Fruit fly (Drosophila melanogaster) whole organism, embryonic: ENCODE results near the gene mfas.
A peak's percentile ranks its signal among the peaks of the same experiment; 100 is the strongest.

ENCODE experiments used
- Antp ChIP-seq: fragments of 200-800 bp; sonication (Bioruptor generic); optimal IDR thresholded peaks from 3 replicates; lab custom pipeline; 2016; ENCODE audit warnings: missing biosample characterization, missing genetic modification characterization
- B-H1 ChIP-seq: fragments of 200-800 bp; sonication (Bioruptor generic); IDR thresholded peaks from 3 replicates; pipeline ENCODE4 v1.3.6; 2022; ENCODE audit warnings: missing biosample characterization, missing genetic modification characterization
- Blimp-1 ChIP-seq: fragments of 200-800 bp; sonication (Bioruptor generic); optimal IDR thresholded peaks from 3 replicates; lab custom pipeline; 2018; ENCODE audit warnings: missing biosample characterization, missing genetic modification characterization, mild to moderate bottlenecking, moderate library complexity, missing genetic modification reagents
- CG11093 ChIP-seq: fragments of 200-800 bp; sonication (Bioruptor generic); IDR thresholded peaks from 3 replicates; pipeline ENCODE4 v1.3.6; 2022; ENCODE audit warnings: missing biosample characterization, missing genetic modification characterization
- CG12236 ChIP-seq: fragments of 200-800 bp; sonication (Bioruptor generic); optimal IDR thresholded peaks from 2 replicates; lab custom pipeline; 2016; ENCODE audit warnings: missing biosample characterization, missing genetic modification characterization
- CG15479 ChIP-seq: fragments of 200-800 bp; sonication (Bioruptor generic); optimal IDR thresholded peaks from 3 replicates; lab custom pipeline; 2019; ENCODE audit warnings: missing biosample characterization, mild to moderate bottlenecking, missing genetic modification characterization, moderate library complexity
- CG18619 ChIP-seq: fragments of 200-800 bp; sonication (Bioruptor generic); optimal IDR thresholded peaks from 3 replicates; lab custom pipeline; 2017; ENCODE audit warnings: missing biosample characterization, mild to moderate bottlenecking, missing genetic modification characterization
- CG18764 ChIP-seq: fragments of 200-800 bp; sonication (Bioruptor generic); optimal IDR thresholded peaks from 3 replicates; lab custom pipeline; 2016; ENCODE audit warnings: missing biosample characterization, missing genetic modification characterization
- CG2199 ChIP-seq: fragments of 200-800 bp; sonication (Bioruptor generic); IDR thresholded peaks from 3 replicates; pipeline ENCODE4 v1.3.6; 2022; ENCODE audit warnings: missing biosample characterization, missing genetic modification characterization
- CG2712 ChIP-seq: fragments of 200-800 bp; optimal IDR thresholded peaks from 3 replicates; lab custom pipeline; 2019; ENCODE audit warnings: missing biosample characterization, mild to moderate bottlenecking, missing genetic modification characterization, moderate library complexity
- CG30020 ChIP-seq: fragments of 200-800 bp; optimal IDR thresholded peaks from 2 replicates; lab custom pipeline; 2019; ENCODE audit warnings: missing biosample characterization, mild to moderate bottlenecking, missing genetic modification characterization, moderate library complexity
- CG31388 ChIP-seq: fragments of 200-800 bp; sonication (Bioruptor generic); optimal IDR thresholded peaks from 2 replicates; lab custom pipeline; 2016; ENCODE audit warnings: missing biosample characterization, missing genetic modification characterization
- CG32767 ChIP-seq: fragments of 200-800 bp; sonication (Bioruptor generic); IDR thresholded peaks from 2 replicates; pipeline ENCODE4 v1.3.6; 2022; ENCODE audit warnings: missing biosample characterization, missing genetic modification characterization
- CG42726 ChIP-seq: fragments of 200-800 bp; sonication (Bioruptor generic); IDR thresholded peaks from 2 replicates; pipeline ENCODE4 v1.3.6; 2022; ENCODE audit warnings: missing biosample characterization, missing genetic modification characterization; ENCODE audit not compliant: partially characterized antibody
- CG4282 ChIP-seq: fragments of 200-800 bp; sonication (Bioruptor generic); optimal IDR thresholded peaks from 2 replicates; lab custom pipeline; 2016; ENCODE audit warnings: missing biosample characterization, missing genetic modification characterization
- CG4404 ChIP-seq: fragments of 200-800 bp; sonication (Bioruptor generic); IDR thresholded peaks from 2 replicates; pipeline ENCODE4 v1.3.6; 2022; ENCODE audit warnings: missing biosample characterization, missing genetic modification characterization
- CG4707 ChIP-seq: fragments of 200-800 bp; sonication (Bioruptor generic); optimal IDR thresholded peaks from 2 replicates; lab custom pipeline; 2018; ENCODE audit warnings: missing biosample characterization, mild to moderate bottlenecking, missing genetic modification characterization, moderate library complexity
- CG4730 ChIP-seq: fragments of 200-800 bp; sonication (Bioruptor generic); IDR thresholded peaks from 2 replicates; pipeline ENCODE4 v1.3.6; 2022; ENCODE audit warnings: missing biosample characterization, missing genetic modification characterization
- CG4820 ChIP-seq: fragments of 200-800 bp; sonication (Bioruptor generic); optimal IDR thresholded peaks from 3 replicates; lab custom pipeline; 2016; ENCODE audit warnings: missing biosample characterization, missing genetic modification characterization
- CG6791 ChIP-seq: fragments of 200-800 bp; sonication (Bioruptor generic); IDR thresholded peaks from 3 replicates; pipeline ENCODE4 v1.3.6; 2022; ENCODE audit warnings: missing biosample characterization, missing genetic modification characterization; ENCODE audit not compliant: partially characterized antibody
- CG7556 ChIP-seq: fragments of 200-800 bp; sonication (Bioruptor generic); optimal IDR thresholded peaks from 2 replicates; lab custom pipeline; 2017; ENCODE audit warnings: missing biosample characterization, mild to moderate bottlenecking, missing genetic modification characterization
- CG9817 ChIP-seq: fragments of 200-800 bp; sonication (Bioruptor generic); optimal IDR thresholded peaks from 2 replicates; lab custom pipeline; 2018; ENCODE audit warnings: missing biosample characterization, mild to moderate bottlenecking, missing genetic modification characterization, moderate library complexity
- CkIIα-i1 ChIP-seq: fragments of 200-800 bp; sonication (Bioruptor generic); IDR thresholded peaks from 2 replicates; pipeline ENCODE4 v1.3.6; 2022; ENCODE audit warnings: missing biosample characterization, missing genetic modification characterization
- CoRest ChIP-seq: fragments of 200-800 bp; sonication (Bioruptor generic); optimal IDR thresholded peaks from 3 replicates; lab custom pipeline; 2018; ENCODE audit warnings: missing biosample characterization, mild to moderate bottlenecking, missing genetic modification characterization, moderate library complexity
- D19A ChIP-seq: fragments of 200-800 bp; optimal IDR thresholded peaks from 3 replicates; lab custom pipeline; 2019; ENCODE audit warnings: missing biosample characterization, mild to moderate bottlenecking, missing genetic modification characterization, moderate library complexity
- Dp ChIP-seq: fragments of 200-800 bp; sonication (Bioruptor generic); optimal IDR thresholded peaks from 2 replicates; lab custom pipeline; 2018; ENCODE audit warnings: missing biosample characterization, mild to moderate bottlenecking, missing genetic modification characterization, moderate library complexity
- MESR4 ChIP-seq: fragments of 200-800 bp; sonication (Bioruptor generic); optimal IDR thresholded peaks from 2 replicates; lab custom pipeline; 2018; ENCODE audit warnings: missing biosample characterization, mild to moderate bottlenecking, missing genetic modification characterization, moderate library complexity
- Mad ChIP-seq: fragments of 200-800 bp; sonication (Bioruptor generic); optimal IDR thresholded peaks from 2 replicates; lab custom pipeline; 2016; ENCODE audit warnings: missing biosample characterization, missing genetic modification characterization
- NFAT ChIP-seq: fragments of 200-800 bp; sonication (Bioruptor generic); IDR thresholded peaks from 2 replicates; pipeline ENCODE4 v1.3.6; 2022; ENCODE audit warnings: missing biosample characterization, missing genetic modification characterization
- Nf-YA ChIP-seq: fragments of 200-800 bp; sonication (Bioruptor generic); IDR thresholded peaks from 2 replicates; pipeline ENCODE4 v1.3.6; 2022; ENCODE audit warnings: missing biosample characterization, missing genetic modification characterization
- Optix ChIP-seq: fragments of 200-800 bp; sonication (Bioruptor generic); IDR thresholded peaks from 3 replicates; pipeline ENCODE4 v1.3.6; 2022; ENCODE audit warnings: missing biosample characterization, missing genetic modification characterization
- Ptx1 ChIP-seq: fragments of 200-800 bp; sonication (Bioruptor generic); IDR thresholded peaks from 2 replicates; pipeline ENCODE4 v1.3.6; 2022; ENCODE audit warnings: missing biosample characterization, missing genetic modification characterization
- Rfx ChIP-seq: fragments of 200-800 bp; sonication (Bioruptor generic); IDR thresholded peaks from 2 replicates; pipeline ENCODE4 v1.3.6; 2022; ENCODE audit warnings: missing biosample characterization, missing genetic modification characterization
- Ssrp ChIP-seq: fragments of 200-800 bp; sonication (Bioruptor generic); optimal IDR thresholded peaks from 2 replicates; lab custom pipeline; 2018; ENCODE audit warnings: missing biosample characterization, mild to moderate bottlenecking, missing genetic modification characterization, moderate library complexity
- Taf1 ChIP-seq: fragments of 200-800 bp; sonication (Bioruptor generic); IDR thresholded peaks from 2 replicates; pipeline ENCODE4 v1.3.6; 2022; ENCODE audit warnings: missing biosample characterization, missing genetic modification characterization
- Tbp ChIP-seq: fragments of >200 bp; optimal IDR thresholded peaks from 2 replicates; lab custom pipeline; 2018; ENCODE audit warnings: missing biosample characterization, missing genetic modification characterization
- ac ChIP-seq: fragments of 200-800 bp; sonication (Bioruptor generic); optimal IDR thresholded peaks from 3 replicates; lab custom pipeline; 2017; ENCODE audit warnings: missing biosample characterization, mild to moderate bottlenecking, missing genetic modification characterization
- ap ChIP-seq: fragments of 200-800 bp; sonication (Bioruptor generic); IDR thresholded peaks from 2 replicates; pipeline ENCODE4 v1.3.6; 2022; ENCODE audit warnings: missing biosample characterization, missing genetic modification characterization
- bbx ChIP-seq: fragments of 200-800 bp; sonication (Bioruptor generic); IDR thresholded peaks from 2 replicates; pipeline ENCODE4 v1.3.6; 2022; ENCODE audit warnings: missing biosample characterization, missing genetic modification characterization; ENCODE audit not compliant: partially characterized antibody
- bsh ChIP-seq, 2 experiments: fragments of 200-800 bp; sonication (Bioruptor generic); optimal IDR thresholded peaks; 2 replicates each; lab custom pipeline; 2017 to 2018; ENCODE audit warnings: mild to moderate bottlenecking in 2 of 2, missing biosample characterization in 2 of 2, missing genetic modification characterization in 2 of 2, moderate library complexity in 1 of 2
- chm ChIP-seq: fragments of 200-800 bp; sonication (Bioruptor generic); IDR thresholded peaks from 2 replicates; pipeline ENCODE4 v1.3.6; 2022; ENCODE audit warnings: missing biosample characterization, missing genetic modification characterization
- dati ChIP-seq: fragments of 200-800 bp; sonication (Bioruptor generic); IDR thresholded peaks from 2 replicates; pipeline ENCODE4 v1.3.6; 2022; ENCODE audit warnings: missing biosample characterization, missing genetic modification characterization
- ems ChIP-seq: fragments of 200-800 bp; sonication (Bioruptor generic); optimal IDR thresholded peaks from 3 replicates; lab custom pipeline; 2016; ENCODE audit warnings: missing biosample characterization, missing genetic modification characterization
- en ChIP-seq: fragments of 200-800 bp; sonication (Bioruptor generic); optimal IDR thresholded peaks from 2 replicates; lab custom pipeline; 2016; ENCODE audit warnings: missing biosample characterization, missing genetic modification characterization
- gcm2 ChIP-seq: fragments of 200-800 bp; sonication (Bioruptor generic); optimal IDR thresholded peaks from 2 replicates; lab custom pipeline; 2016; ENCODE audit warnings: missing biosample characterization, missing genetic modification characterization
- gro ChIP-seq: fragments of 200-800 bp; sonication (Bioruptor generic); optimal IDR thresholded peaks from 2 replicates; lab custom pipeline; 2016; ENCODE audit warnings: missing biosample characterization, missing genetic modification characterization
- kni ChIP-seq: fragments of 200-800 bp; sonication (Bioruptor generic); optimal IDR thresholded peaks from 3 replicates; lab custom pipeline; 2017; ENCODE audit warnings: mild to moderate bottlenecking, missing biosample characterization, missing genetic modification reagents, missing genetic modification characterization
- otp ChIP-seq: fragments of 200-800 bp; sonication (Bioruptor generic); IDR thresholded peaks from 3 replicates; pipeline ENCODE4, ENCODE4 v1.3.6; 2022; ENCODE audit warnings: missing biosample characterization, missing genetic modification characterization
- pho ChIP-seq: fragments of 200-800 bp; sonication (Bioruptor generic); optimal IDR thresholded peaks from 2 replicates; lab custom pipeline; 2016; ENCODE audit warnings: missing biosample characterization, missing genetic modification characterization
- tgo ChIP-seq: fragments of 200-800 bp; sonication (Bioruptor generic); IDR thresholded peaks from 3 replicates; pipeline ENCODE4 v1.3.6; 2022; ENCODE audit warnings: missing biosample characterization, missing genetic modification characterization
- vnd ChIP-seq: fragments of 200-800 bp; sonication (Bioruptor generic); IDR thresholded peaks from 3 replicates; pipeline ENCODE4 v1.3.6; 2022; ENCODE audit warnings: missing biosample characterization, missing genetic modification characterization; ENCODE audit not compliant: partially characterized antibody
- wek ChIP-seq: fragments of 200-800 bp; sonication (Bioruptor generic); optimal IDR thresholded peaks from 3 replicates; lab custom pipeline; 2018; ENCODE audit warnings: missing biosample characterization, mild to moderate bottlenecking, missing genetic modification characterization, moderate library complexity

mfas gene

DNA sequence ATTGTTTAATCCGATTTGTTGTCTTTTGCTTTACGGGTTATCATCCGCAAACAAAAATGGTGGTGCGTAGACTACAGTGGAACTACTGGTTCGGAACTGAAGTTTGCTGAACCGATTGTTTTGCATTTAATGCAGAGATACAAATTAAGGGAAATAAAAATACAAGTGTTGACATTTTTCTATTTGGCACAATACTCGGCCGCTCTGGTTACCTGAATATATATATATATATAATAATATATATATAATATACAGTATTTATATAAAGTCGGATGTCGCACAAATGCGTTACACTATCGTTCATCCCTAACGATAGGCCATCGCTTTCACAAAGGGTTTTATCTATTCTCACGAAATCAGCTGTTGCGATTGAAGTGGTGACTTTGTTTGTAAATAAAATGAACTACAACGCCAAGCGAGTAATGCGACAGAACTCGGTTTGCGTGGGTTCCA is 23.7 kb upstream of the mfas start, which contains the start of the genes DCAF12 and Spt3 (continued):
- TF ChIP-seq CG4730 (GFP tag; lab: Robert Waterston, UW) (peak; percentile 32; the same call in 1 of the 2 replicates), CG18764 (GFP tag; lab: Kevin White, UChicago) (peak; percentile 29), CG2199 (no peak), tgo (GFP tag; lab: Robert Waterston, UW) (peak; percentile 61; the same call in 2 of the 3 replicates), Tbp (GFP tag; lab: Kevin White, UChicago) (no peak), CG4282 (GFP tag; lab: Kevin White, UChicago) (no peak), chm (GFP tag; lab: Robert Waterston, UW) (no peak), CG9817 (tag; lab: Kevin White, UChicago) (peak; percentile 76), Mad (GFP tag; lab: Kevin White, UChicago) (no peak), NFAT (GFP tag; lab: Robert Waterston, UW) (no peak), wek (GFP tag; lab: Kevin White, UChicago) (no peak), CoRest (peak; percentile 76), CG11093 (GFP tag; lab: Robert Waterston, UW) (no peak; the same call in 2 of the 3 replicates), CG4820 (GFP tag; lab: Kevin White, UChicago) (no peak), CG32767 (no peak), en (GFP tag; lab: Kevin White, UChicago) (no peak), Taf1 (GFP tag; lab: Robert Waterston, UW) (no peak), D19A (peak; percentile 55), pho (no peak), CG30020 (tag; lab: Kevin White, UChicago) (peak; percentile 69), CG31388 (GFP tag; lab: Kevin White, UChicago) (no peak), CG4404 (GFP tag; lab: Robert Waterston, UW) (peak; percentile 58; the same call in 1 of the 2 replicates), Antp (GFP tag; lab: Kevin White, UChicago) (no peak), CG2712 (tag; lab: Kevin White, UChicago) (peak; percentile 81), Dp (GFP tag; lab: Kevin White, UChicago) (no peak), kni (GFP tag; lab: Kevin White, UChicago) (no peak), bsh (GFP tag; optimal IDR thresholded peaks at IDR 0.05; lab: Kevin White, UChicago) (no peak), CG15479 (no peak), B-H1 (GFP tag; lab: Robert Waterston, UW) (no peak; the same call in 2 of the 3 replicates), MESR4 (GFP tag; lab: Kevin White, UChicago) (no peak), CG12236 (GFP tag; lab: Kevin White, UChicago) (no peak), CG6791 (GFP tag; lab: Robert Waterston, UW) (peak; percentile 81), gro (no peak), CkIIα-i1 (GFP tag; lab: Robert Waterston, UW) (no peak), CG4707 (no peak), CG18619 (GFP tag; lab: Kevin White, UChicago) (no peak), otp (GFP tag; lab: Robert Waterston, UW) (no peak), Nf-YA (GFP tag; lab: Robert Waterston, UW) (no peak), Optix (GFP tag; lab: Robert Waterston, UW) (no peak), ems (GFP tag; lab: Kevin White, UChicago) (peak; percentile 78), Rfx (GFP tag; lab: Robert Waterston, UW) (peak; percentile 77), ac (no peak), dati (GFP tag; lab: Robert Waterston, UW) (no peak), Blimp-1 (peak; percentile 48), ap (GFP tag; lab: Robert Waterston, UW) (no peak), Ssrp (tag; lab: Kevin White, UChicago) (peak; percentile 44), bbx (GFP tag; lab: Robert Waterston, UW) (peak; percentile 83), vnd (peak; percentile 96), CG42726 (GFP tag; lab: Robert Waterston, UW) (peak; percentile 63), Ptx1 (GFP tag; lab: Robert Waterston, UW) (peak; percentile 71), CG7556 (GFP tag; lab: Kevin White, UChicago) (no peak), gcm2 (GFP tag; lab: Kevin White, UChicago) (no peak)
